Worm (Caenorhabditis elegans) whole organism, L3 larva: Measurements from ENCODE around the gene dyla-1.

Source experiments
- aly-2 ChIP-seq: fragments of 150-350 bp; optimal IDR thresholded peaks from 2 replicates; lab custom pipeline; 2014; ENCODE audit warnings: missing biosample characterization, missing genetic modification characterization
- elt-1 ChIP-seq: fragments of 150-350 bp; optimal IDR thresholded peaks from 2 replicates; lab custom pipeline; 2014; ENCODE audit warnings: missing biosample characterization, missing genetic modification characterization
- fkh-10 ChIP-seq: sonication (generic microtip); optimal IDR thresholded peaks from 2 replicates; lab custom pipeline; 2017; ENCODE audit warnings: missing biosample characterization, missing genetic modification reagents, missing genetic modification characterization
- jun-1 ChIP-seq: fragments of 150-350 bp; optimal IDR thresholded peaks from 2 replicates; lab custom pipeline; 2014; ENCODE audit warnings: missing biosample characterization, missing genetic modification reagents, missing genetic modification characterization
- lin-39 ChIP-seq: fragments of 150-350 bp; optimal IDR thresholded peaks from 2 replicates; lab custom pipeline; 2018; ENCODE audit warnings: missing biosample characterization, missing genetic modification reagents, missing genetic modification characterization
- mml-1 ChIP-seq: fragments of 150-350 bp; sonication (generic microtip); optimal IDR thresholded peaks from 3 replicates; lab custom pipeline; 2014; ENCODE audit warnings: missing biosample characterization, missing genetic modification characterization
- nhr-12 ChIP-seq: fragments of 150-350 bp; optimal IDR thresholded peaks from 2 replicates; lab custom pipeline; 2014; ENCODE audit warnings: missing biosample characterization, missing genetic modification characterization
- nhr-23 ChIP-seq: fragments of 150-350 bp; optimal IDR thresholded peaks from 2 replicates; lab custom pipeline; 2014; ENCODE audit warnings: missing biosample characterization, missing genetic modification reagents, missing genetic modification characterization
- nhr-67 ChIP-seq: fragments of 150-350 bp; optimal IDR thresholded peaks from 2 replicates; lab custom pipeline; 2014; ENCODE audit warnings: missing biosample characterization, missing genetic modification characterization
- pqm-1 ChIP-seq: fragments of 150-350 bp; optimal IDR thresholded peaks from 2 replicates; lab custom pipeline; 2017; ENCODE audit warnings: missing biosample characterization, missing genetic modification characterization, inconsistent platforms
- snpc-4 ChIP-seq: fragments of 150-350 bp; optimal IDR thresholded peaks from 2 replicates; lab custom pipeline; 2014; ENCODE audit warnings: missing biosample characterization, missing genetic modification characterization
- unc-62 ChIP-seq: fragments of 150-350 bp; sonication (generic microtip); optimal IDR thresholded peaks from 4 replicates; lab custom pipeline; 2014; ENCODE audit warnings: missing biosample characterization, missing genetic modification reagents, missing genetic modification characterization
- ztf-4 ChIP-seq: fragments of 150-350 bp; optimal IDR thresholded peaks from 2 replicates; lab custom pipeline; 2014; ENCODE audit warnings: missing biosample characterization, missing genetic modification characterization

DNA sequence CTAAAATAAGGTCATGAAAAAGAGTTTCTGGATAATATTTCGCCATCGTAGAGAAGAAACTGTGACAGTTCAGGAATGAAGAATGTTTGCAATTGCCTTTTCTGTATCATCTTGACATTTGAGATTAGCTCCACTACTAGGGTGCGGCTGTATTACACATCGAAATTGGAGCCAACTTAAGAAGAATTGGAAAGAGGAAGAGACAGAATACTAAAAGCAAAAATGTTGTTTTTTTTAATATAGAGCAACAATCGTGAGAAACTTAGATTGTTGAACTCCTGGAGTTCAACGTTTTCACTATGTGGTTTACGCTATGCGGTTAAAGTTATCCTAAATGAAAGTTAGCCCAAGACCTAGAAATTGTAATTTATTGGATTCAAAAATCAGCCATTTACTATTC is 39.6 kb downstream of the dyla-1 start, which contains the start of gene acs-9:
- TF ChIP-seq fkh-10 (GFP tag; lab: Kevin White, UChicago) (no peak), nhr-67 (tag; lab: Kevin White, UChicago) (no peak), unc-62 (no peak), jun-1 (tag; lab: Kevin White, UChicago) (no peak), ztf-4 (tag; lab: Kevin White, UChicago) (no peak), aly-2 (tag; lab: Kevin White, UChicago) (no peak), nhr-23 (no peak), mml-1 (tag; lab: Kevin White, UChicago) (no peak), snpc-4 (tag; lab: Kevin White, UChicago) (no peak), lin-39 (tag; lab: Kevin White, UChicago) (no peak), pqm-1 (tag; lab: Kevin White, UChicago) (no peak), nhr-12 (tag; lab: Kevin White, UChicago) (no peak), elt-1 (tag; lab: Kevin White, UChicago) (no peak)
